Fruit fly (Drosophila melanogaster): ENCODE data around the gene na.
"Not testable (repeated sequence)": the region's sequence is repeated elsewhere in the genome, so short reads cannot be mapped to it uniquely, and the experiment has no call there.

The na gene

DNA sequence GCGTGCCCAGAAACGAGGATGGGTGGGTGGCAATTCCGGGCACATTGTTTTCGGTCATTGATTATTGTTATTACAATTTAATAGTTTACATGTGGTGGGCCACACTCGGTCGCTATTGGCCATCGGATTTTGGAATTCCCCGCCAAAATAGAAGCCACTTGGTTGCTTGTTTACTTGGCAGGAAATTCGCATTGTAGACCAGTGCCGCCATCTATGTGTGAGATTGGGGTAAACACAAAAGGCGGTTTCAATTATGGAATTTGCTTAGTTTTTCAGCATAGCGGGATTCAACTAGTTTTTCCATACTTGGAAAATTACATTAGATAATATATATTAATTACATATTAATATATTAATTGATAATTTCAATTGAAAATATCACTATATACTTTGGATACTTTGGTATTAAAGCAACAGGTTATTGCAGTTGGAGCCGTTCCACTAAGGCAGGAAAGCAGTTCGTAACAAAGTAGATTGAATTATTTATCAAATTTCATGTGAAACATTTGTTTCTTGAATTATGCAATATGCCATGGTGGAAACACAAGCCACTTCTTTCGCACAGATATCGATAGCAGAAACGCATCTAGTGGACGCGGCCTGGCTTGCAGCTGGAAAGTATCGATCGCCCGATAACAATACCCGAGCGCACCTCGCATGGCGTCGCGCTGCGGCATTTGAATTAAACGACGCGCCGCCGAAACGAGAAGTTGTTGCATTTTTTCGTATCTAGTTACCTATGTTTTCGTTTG, 19.0 kb upstream of the na start, which contains the start of gene mud:
Gene mud, plus strand, starts transcription at position 698 of the 752 bp plus-strand sequence.
- TF ChIP-seq Snoo (tag; optimal IDR thresholded peaks at IDR 0.05) (no peak), CG17806 (tag; optimal IDR thresholded peaks at IDR 0.05) (peak; percentile 8), D1 (tag; optimal IDR thresholded peaks at IDR 0.05) (peak; percentile 21), CG9948 (tag; optimal IDR thresholded peaks at IDR 0.05) (no peak), CG34367 (tag; optimal IDR thresholded peaks at IDR 0.05) (no peak), gl (tag; optimal IDR thresholded peaks at IDR 0.05) (no peak), CG4496 (GFP tag; IDR thresholded peaks at IDR 0.05) (no peak; the same call in 2 of the 3 replicates), EcR (GFP tag; optimal IDR thresholded peaks at IDR 0.05) (no peak), rn (GFP tag; IDR thresholded peaks at IDR 0.05) (no peak), fd96Ca (GFP tag; IDR thresholded peaks at IDR 0.05) (peak; percentile 31; the same call in 1 of the 3 replicates), CG12605 (GFP tag; IDR thresholded peaks at IDR 0.05) (no peak)

DNA sequence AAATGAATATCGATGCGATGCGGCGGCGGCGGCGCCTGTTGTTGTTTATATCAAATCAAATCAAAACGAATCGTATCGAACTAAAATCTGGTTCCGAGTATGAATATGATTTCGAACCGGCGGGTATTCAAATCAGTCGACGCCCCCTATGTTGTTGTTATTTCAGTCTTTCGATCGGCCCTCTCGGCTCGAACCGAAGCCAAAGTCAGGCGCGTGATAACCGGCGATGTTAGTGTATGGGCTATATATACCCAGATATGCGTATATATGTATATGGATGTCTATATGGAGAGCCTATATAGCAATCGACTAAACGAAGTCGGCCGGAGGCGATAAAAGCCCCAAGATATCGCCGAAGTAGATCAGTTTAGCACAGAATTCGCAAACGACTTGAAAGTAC, 5.3 kb upstream of the na start, which contains the start of the genes CG46317 and Tat:
Gene CG46317, plus strand, starts transcription at position 361 of the 400 bp plus-strand sequence.
Gene Tat, plus strand, starts transcription at position 361 of the 400 bp plus-strand sequence.
- TF ChIP-seq Pif1B (GFP tag; optimal IDR thresholded peaks at IDR 0.05): no peak

DNA sequence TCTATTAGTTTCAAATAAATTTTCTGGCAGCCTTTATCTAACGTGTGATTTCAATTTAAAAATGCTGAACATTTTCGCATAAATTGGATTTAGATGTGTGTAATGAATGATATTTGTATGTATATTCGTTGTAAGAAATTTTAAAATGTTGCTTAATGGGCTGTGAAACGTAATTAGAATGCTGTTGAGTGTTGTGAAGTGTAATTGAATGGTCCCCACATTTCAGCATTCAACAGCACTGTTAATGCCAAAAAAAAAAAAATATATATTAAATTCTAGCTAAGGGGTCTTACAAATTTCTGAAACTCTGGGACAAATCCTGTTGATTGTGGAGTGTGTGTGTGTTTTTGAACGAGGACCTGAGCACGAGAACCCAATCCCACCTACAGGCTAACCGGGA, 1.0 kb upstream of the na start:
- TF ChIP-seq CG17806 (tag; optimal IDR thresholded peaks at IDR 0.05) (no peak), D1 (tag; optimal IDR thresholded peaks at IDR 0.05) (no peak), CG10348 (GFP tag; IDR thresholded peaks at IDR 0.05) (no peak), CG8301 (tag; optimal IDR thresholded peaks at IDR 0.05) (no peak), CG9948 (tag; optimal IDR thresholded peaks at IDR 0.05) (no peak)

DNA sequence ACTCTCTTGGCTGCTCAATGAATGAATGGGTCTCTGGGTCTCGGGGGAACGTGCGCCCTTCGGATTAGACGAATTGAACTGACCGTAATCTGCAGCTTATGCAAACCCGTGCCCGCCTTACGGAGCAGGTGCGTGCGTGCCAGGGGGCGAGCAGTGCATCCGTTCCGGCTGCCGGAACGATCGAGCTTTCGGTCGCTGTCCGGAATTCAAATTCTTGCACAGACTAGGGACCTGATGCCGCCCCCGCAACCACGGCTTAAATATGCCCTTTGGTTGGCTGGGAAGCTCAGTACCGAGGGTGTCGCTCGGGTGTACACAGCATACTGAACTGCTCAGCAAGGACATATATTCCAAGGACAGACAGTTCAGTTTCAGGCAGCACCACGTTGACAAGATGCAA, 11.3 kb downstream of the na start, which contains the start of gene Muc12Ea:
Gene Muc12Ea, plus strand, starts transcription at position 301 of the 400 bp plus-strand sequence.
- TF ChIP-seq CG10348 (GFP tag; IDR thresholded peaks at IDR 0.05) (no peak), Ets98B (GFP tag; IDR thresholded peaks at IDR 0.05) (no peak), CG17806 (tag; optimal IDR thresholded peaks at IDR 0.05) (no peak), Snoo (tag; optimal IDR thresholded peaks at IDR 0.05) (no peak), CG34367 (tag; optimal IDR thresholded peaks at IDR 0.05) (no peak), D1 (tag; optimal IDR thresholded peaks at IDR 0.05) (no peak), CG8301 (tag; optimal IDR thresholded peaks at IDR 0.05) (no peak), CG32121 (GFP tag; IDR thresholded peaks at IDR 0.05) (no peak)

DNA sequence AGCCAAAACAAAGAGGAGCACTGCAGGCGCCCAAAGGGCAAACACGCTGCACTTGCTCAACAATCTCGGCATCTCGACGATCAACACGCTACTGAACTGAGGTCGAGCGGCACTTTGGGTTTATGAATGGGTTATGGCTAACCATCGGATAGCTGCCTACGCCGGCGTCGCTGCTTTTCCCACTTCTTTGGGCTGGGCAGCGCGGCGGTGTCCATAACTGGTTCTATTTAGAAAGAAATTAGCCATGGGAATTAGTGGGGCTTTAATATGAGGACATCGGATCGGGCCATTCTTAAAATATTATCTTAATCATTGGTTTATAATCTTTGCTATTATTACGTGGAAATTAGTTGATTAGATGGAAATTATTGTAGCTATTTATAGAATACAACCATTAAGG, 23.1 kb downstream of the na start, which contains the start of gene CG9400:
Gene CG9400, minus strand, starts transcription at position 101 of the 400 bp plus-strand sequence.
- no peak for TF ChIP-seq gl (tag; optimal IDR thresholded peaks at IDR 0.05)
- TF ChIP-seq CG17806 (tag; optimal IDR thresholded peaks at IDR 0.05): no peak
- no peak for TF ChIP-seq Pif1B (GFP tag; optimal IDR thresholded peaks at IDR 0.05)
- TF ChIP-seq CG13204 (GFP tag; optimal IDR thresholded peaks at IDR 0.05): no peak

DNA sequence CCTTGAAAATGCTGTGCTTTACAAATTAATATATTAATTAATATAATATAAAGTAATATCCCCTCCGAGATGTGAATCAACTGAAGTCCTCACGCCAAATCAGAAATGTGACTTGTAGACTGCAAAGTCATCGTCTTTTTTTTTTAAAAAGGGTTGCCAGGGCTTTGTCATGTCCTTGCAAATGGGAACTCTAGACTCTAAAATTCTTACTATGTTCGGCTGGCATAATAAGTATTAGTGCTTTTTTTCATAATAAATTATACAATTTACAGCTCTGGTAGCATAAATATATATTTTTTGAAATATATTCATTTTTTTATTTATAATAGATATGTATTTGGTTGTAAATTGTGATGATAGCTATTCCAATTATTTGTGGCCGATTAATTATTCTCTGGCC, 49.3 kb downstream of the na start, which contains the start of gene betaNACtes2:
Gene betaNACtes2, minus strand, starts transcription at position 101 of the 400 bp plus-strand sequence.
- not testable (repeated sequence) for TF ChIP-seq rn (GFP tag; IDR thresholded peaks at IDR 0.05); CG8301 (tag; optimal IDR thresholded peaks at IDR 0.05); Snoo (tag; optimal IDR thresholded peaks at IDR 0.05)

DNA sequence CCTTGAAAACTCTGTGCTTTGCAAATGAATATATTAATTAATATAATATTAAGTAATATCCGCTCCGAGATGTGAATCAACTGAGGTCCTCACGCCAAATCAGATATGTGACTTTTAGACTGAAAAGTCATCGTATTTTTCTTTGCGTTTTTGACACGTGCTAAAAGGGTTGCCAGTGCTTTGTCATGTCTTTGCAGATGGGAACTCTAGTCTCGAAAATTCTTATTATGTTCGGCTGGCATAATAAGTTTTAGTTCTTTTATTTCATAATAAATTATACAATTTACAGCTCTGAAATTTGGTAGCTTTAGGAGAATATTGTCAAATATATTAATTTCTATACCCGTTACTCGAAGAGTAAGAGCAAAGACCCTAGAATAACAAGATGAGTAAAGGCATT, 50.9 kb downstream of the na start, which contains the start of gene betaNACtes6:
Gene betaNACtes6, minus strand, starts transcription at position 101 of the 400 bp plus-strand sequence.
- not testable (repeated sequence) for TF ChIP-seq EcR (GFP tag; optimal IDR thresholded peaks at IDR 0.05); CG8159 (tag; optimal IDR thresholded peaks at IDR 0.05); Snoo (tag; optimal IDR thresholded peaks at IDR 0.05)

DNA sequence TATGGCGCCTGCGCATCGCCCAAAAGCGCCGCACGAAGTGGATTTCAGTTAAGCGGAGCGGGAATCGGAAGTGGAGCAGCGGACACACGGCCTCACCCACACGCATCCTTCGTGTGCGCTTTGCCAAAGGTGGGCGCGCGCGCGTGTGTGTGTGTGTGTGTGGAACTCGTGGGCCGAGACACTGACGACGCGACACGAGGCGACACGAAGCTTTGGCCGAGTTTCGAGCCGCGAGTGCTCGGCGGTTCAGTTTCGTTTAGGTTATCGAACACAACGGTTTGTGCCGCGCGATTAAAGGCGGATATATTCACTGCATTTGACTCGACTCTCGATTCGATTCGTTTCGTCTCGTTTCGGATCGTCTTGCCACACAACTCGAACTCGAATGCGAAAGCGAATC, 55.8 kb downstream of the na start, which contains the start of gene dpr8:
Gene dpr8, plus strand, starts transcription at position 264 of the 400 bp plus-strand sequence.
- TF ChIP-seq CG9948 (tag; optimal IDR thresholded peaks at IDR 0.05): no peak
- TF ChIP-seq rn (GFP tag; IDR thresholded peaks at IDR 0.05): no peak
- no peak for TF ChIP-seq gl (tag; optimal IDR thresholded peaks at IDR 0.05)
- no peak for TF ChIP-seq CG4496 (GFP tag; IDR thresholded peaks at IDR 0.05)
- no peak for TF ChIP-seq Snoo (tag; optimal IDR thresholded peaks at IDR 0.05)
- no peak for TF ChIP-seq D1 (tag; optimal IDR thresholded peaks at IDR 0.05)

All from whole organism, pupa.